Fruit fly (Drosophila melanogaster) whole organism, embryonic: ENCODE results near the gene mRpL46.

Experiments
- Abd-B ChIP-seq: fragments of 200-800 bp; sonication (Bioruptor generic); optimal IDR thresholded peaks from 2 replicates; lab custom pipeline; 2018; ENCODE audit warnings: missing biosample characterization, mild to moderate bottlenecking, missing genetic modification characterization, moderate library complexity
- CG10274 ChIP-seq: fragments of 200-800 bp; sonication (Bioruptor generic); optimal IDR thresholded peaks from 3 replicates; lab custom pipeline; 2017; ENCODE audit warnings: missing biosample characterization, mild to moderate bottlenecking, missing genetic modification characterization
- CG42726 ChIP-seq: fragments of 200-800 bp; sonication (Bioruptor generic); IDR thresholded peaks from 2 replicates; pipeline ENCODE4 v1.3.6; 2022; ENCODE audit warnings: missing biosample characterization, missing genetic modification characterization; ENCODE audit not compliant: partially characterized antibody
- CG4730 ChIP-seq: fragments of 200-800 bp; sonication (Bioruptor generic); IDR thresholded peaks from 2 replicates; pipeline ENCODE4 v1.3.6; 2022; ENCODE audit warnings: missing biosample characterization, missing genetic modification characterization
- CG6654 ChIP-seq: fragments of 200-800 bp; sonication (Bioruptor generic); optimal IDR thresholded peaks from 2 replicates; lab custom pipeline; 2017; ENCODE audit warnings: missing biosample characterization, mild to moderate bottlenecking, missing genetic modification characterization
- CG7372 ChIP-seq: fragments of 200-800 bp; sonication (Bioruptor generic); IDR thresholded peaks from 2 replicates; pipeline ENCODE4 v1.3.6; 2022; ENCODE audit warnings: missing biosample characterization, missing genetic modification characterization
- Fer2 ChIP-seq: fragments of 200-800 bp; sonication (Bioruptor generic); optimal IDR thresholded peaks from 2 replicates; lab custom pipeline; 2018; ENCODE audit warnings: missing biosample characterization, mild to moderate bottlenecking, missing genetic modification characterization, moderate library complexity
- crp ChIP-seq, 2 experiments: fragments of 200-800 bp; sonication (Bioruptor generic); optimal IDR thresholded peaks; 2 replicates in 1 of 2; 3 replicates in 1 of 2; lab custom pipeline; 2017; ENCODE audit warnings: missing biosample characterization in 2 of 2, missing genetic modification characterization in 2 of 2, mild to moderate bottlenecking in 1 of 2, moderate library complexity in 1 of 2
- dimm ChIP-seq: fragments of 200-800 bp; sonication (Bioruptor generic); IDR thresholded peaks from 2 replicates; pipeline ENCODE4 v1.3.6; 2022; ENCODE audit warnings: missing biosample characterization, missing genetic modification characterization
- nmo ChIP-seq: fragments of 200-800 bp; sonication (Bioruptor generic); optimal IDR thresholded peaks from 2 replicates; lab custom pipeline; 2018; ENCODE audit warnings: missing biosample characterization, mild to moderate bottlenecking, missing genetic modification characterization, moderate library complexity
- tll ChIP-seq, 2 experiments: fragments of 200-800 bp in 1 of 2; fragments of >200 bp in 1 of 2; sonication (Bioruptor generic) in 1 of 2; optimal IDR thresholded peaks; 2 replicates each; lab custom pipeline; 2017 to 2019; ENCODE audit warnings: missing biosample characterization in 2 of 2, missing genetic modification characterization in 2 of 2, mild to moderate bottlenecking in 1 of 2, moderate library complexity in 1 of 2
- tup ChIP-seq: fragments of 200-800 bp; sonication (Bioruptor generic); optimal IDR thresholded peaks from 2 replicates; lab custom pipeline; 2016; ENCODE audit warnings: missing biosample characterization, mild to moderate bottlenecking, missing genetic modification characterization, moderate library complexity
- usp ChIP-seq: fragments of >200 bp; optimal IDR thresholded peaks from 2 replicates; lab custom pipeline; 2017; ENCODE audit warnings: missing biosample characterization, missing genetic modification characterization
- wek ChIP-seq: fragments of 200-800 bp; sonication (Bioruptor generic); optimal IDR thresholded peaks from 3 replicates; lab custom pipeline; 2018; ENCODE audit warnings: missing biosample characterization, mild to moderate bottlenecking, missing genetic modification characterization, moderate library complexity

DNA sequence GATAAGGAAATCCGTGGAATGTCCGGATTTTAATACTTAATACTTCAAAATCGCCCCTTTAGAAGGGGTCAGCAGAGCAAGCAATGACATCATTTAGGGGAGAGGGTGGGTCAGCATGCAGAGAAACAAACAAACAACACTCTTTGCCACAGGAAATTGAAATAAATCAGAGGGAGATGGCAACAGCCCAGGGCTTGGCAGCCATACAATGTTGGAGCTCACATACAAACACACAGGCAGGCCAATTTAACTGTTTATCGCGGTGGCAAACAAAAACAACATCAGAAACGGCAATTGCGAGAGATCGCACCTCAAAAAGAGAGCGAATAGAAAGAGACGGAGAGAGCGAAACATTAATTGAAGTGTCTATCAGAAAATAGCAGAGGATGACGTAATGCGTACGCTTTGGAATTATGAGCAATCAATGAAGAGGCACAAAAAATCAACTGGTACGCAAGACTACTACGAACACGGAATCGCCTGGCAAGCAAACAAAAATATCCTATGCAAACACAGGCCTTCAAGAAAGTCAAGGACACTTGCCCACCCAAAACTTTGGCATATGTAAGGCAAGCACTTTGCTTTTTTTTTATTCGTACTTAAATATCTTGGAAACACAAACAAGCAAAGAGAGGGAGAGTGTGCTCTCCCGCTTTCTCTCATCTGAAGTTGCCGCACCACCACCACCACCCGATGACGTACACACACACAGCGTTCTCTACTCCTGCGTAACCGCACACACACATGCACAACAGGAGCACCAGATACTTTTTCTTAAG is 17.1 kb downstream of the mRpL46 start:
- TF ChIP-seq Abd-B (GFP tag; lab: Kevin White, UChicago) (peak; percentile 21), tll (GFP tag; optimal IDR thresholded peaks at IDR 0.05; lab: Kevin White, UChicago) (peak in 1 of 2 experiments; percentile 16), tup (GFP tag; lab: Kevin White, UChicago) (no peak), CG10274 (GFP tag; lab: Kevin White, UChicago) (no peak), CG4730 (no peak), crp (GFP tag; optimal IDR thresholded peaks at IDR 0.05; lab: Kevin White, UChicago) (no peak), CG6654 (GFP tag; lab: Kevin White, UChicago) (no peak), nmo (GFP tag; lab: Kevin White, UChicago) (peak; percentile 17), CG7372 (GFP tag; lab: Robert Waterston, UW) (0 out of 2 replicates have a peak, but pooled peaks have one; percentile 13), wek (GFP tag; lab: Kevin White, UChicago) (peak; percentile 67), dimm (GFP tag; lab: Robert Waterston, UW) (no peak), CG42726 (GFP tag; lab: Robert Waterston, UW) (no peak), Fer2 (tag; lab: Kevin White, UChicago) (no peak), usp (GFP tag; lab: Kevin White, UChicago) (no peak)
